Fruit fly (Drosophila melanogaster) whole organism, prepupa: Measurements from ENCODE around the gene CG31538.

Experiments used
- Blimp-1 ChIP-seq: fragments of 200-800 bp; sonication (Bioruptor generic); optimal IDR thresholded peaks from 3 replicates; lab custom pipeline; 2017; ENCODE audit warnings: missing biosample characterization, missing genetic modification characterization, mild to moderate bottlenecking, moderate library complexity, missing genetic modification reagents
- CG10631 ChIP-seq: fragments of 200-800 bp; sonication (Bioruptor generic); optimal IDR thresholded peaks from 2 replicates; lab custom pipeline; 2016; ENCODE audit warnings: missing biosample characterization, missing genetic modification characterization
- CG10669 ChIP-seq: fragments of 200-800 bp; sonication (Bioruptor generic); optimal IDR thresholded peaks from 3 replicates; lab custom pipeline; 2018; ENCODE audit warnings: missing biosample characterization, mild to moderate bottlenecking, missing genetic modification characterization, moderate library complexity
- CG11294 ChIP-seq: fragments of 200-800 bp; sonication (Bioruptor generic); IDR thresholded peaks from 2 replicates; pipeline ENCODE4 v1.3.6; 2022; ENCODE audit warnings: missing biosample characterization, missing genetic modification characterization
- CG11762 ChIP-seq: fragments of 200-800 bp; sonication (Bioruptor generic); optimal IDR thresholded peaks from 3 replicates; lab custom pipeline; 2016; ENCODE audit warnings: missing biosample characterization, missing genetic modification characterization; ENCODE audit not compliant: insufficient read depth
- CG11902 ChIP-seq: fragments of 200-800 bp; sonication (Bioruptor generic); optimal IDR thresholded peaks from 3 replicates; lab custom pipeline; 2016; ENCODE audit warnings: missing biosample characterization, missing genetic modification characterization
- CG15336 ChIP-seq: fragments of 200-800 bp; sonication (Bioruptor generic); IDR thresholded peaks from 2 replicates; pipeline ENCODE4 v1.3.6; 2022; ENCODE audit warnings: missing biosample characterization, missing genetic modification characterization
- CG1621 ChIP-seq: fragments of 200-800 bp; sonication (Bioruptor generic); optimal IDR thresholded peaks from 3 replicates; lab custom pipeline; 2018; ENCODE audit warnings: missing biosample characterization, mild to moderate bottlenecking, missing genetic modification characterization
- CG16779 ChIP-seq: fragments of 200-800 bp; sonication (Bioruptor generic); optimal IDR thresholded peaks from 3 replicates; lab custom pipeline; 2017; ENCODE audit warnings: missing biosample characterization, mild to moderate bottlenecking, missing genetic modification characterization
- CG3032 ChIP-seq: fragments of 200-800 bp; optimal IDR thresholded peaks from 2 replicates; lab custom pipeline; 2019; ENCODE audit warnings: missing biosample characterization, mild to moderate bottlenecking, missing genetic modification characterization, moderate library complexity
- CG31627 ChIP-seq: fragments of 200-800 bp; sonication (Bioruptor generic); optimal IDR thresholded peaks from 3 replicates; lab custom pipeline; 2016; ENCODE audit warnings: missing biosample characterization, missing genetic modification characterization
- CG32006 ChIP-seq: fragments of 200-800 bp; sonication (Bioruptor generic); optimal IDR thresholded peaks from 3 replicates; lab custom pipeline; 2017; ENCODE audit warnings: missing biosample characterization, mild to moderate bottlenecking, missing genetic modification characterization
- CG34406 ChIP-seq: fragments of 200-800 bp; sonication (Bioruptor generic); optimal IDR thresholded peaks from 3 replicates; lab custom pipeline; 2016; ENCODE audit warnings: missing biosample characterization, missing genetic modification characterization
- CG6163 ChIP-seq: fragments of 200-800 bp; sonication (Bioruptor generic); IDR thresholded peaks from 3 replicates; pipeline ENCODE4 v1.3.6; 2022; ENCODE audit warnings: missing biosample characterization, missing genetic modification characterization
- CG6276 ChIP-seq: fragments of 200-800 bp; sonication (Bioruptor generic); optimal IDR thresholded peaks from 2 replicates; lab custom pipeline; 2017; ENCODE audit warnings: missing biosample characterization, mild to moderate bottlenecking, missing genetic modification characterization
- CG6808 ChIP-seq: fragments of 200-800 bp; sonication (Bioruptor generic); optimal IDR thresholded peaks from 3 replicates; lab custom pipeline; 2017; ENCODE audit warnings: missing biosample characterization, missing genetic modification characterization, mild to moderate bottlenecking, moderate library complexity, missing genetic modification reagents
- CG6854 ChIP-seq: fragments of 200-800 bp; sonication (Bioruptor generic); optimal IDR thresholded peaks from 2 replicates; lab custom pipeline; 2017; ENCODE audit warnings: missing biosample characterization, mild to moderate bottlenecking, missing genetic modification characterization
- CG7368 ChIP-seq: fragments of 200-800 bp; sonication (Bioruptor generic); optimal IDR thresholded peaks from 3 replicates; lab custom pipeline; 2016; ENCODE audit warnings: missing biosample characterization, missing genetic modification characterization
- CG8119 ChIP-seq: fragments of 200-800 bp; sonication (Bioruptor generic); IDR thresholded peaks from 3 replicates; pipeline ENCODE4 v1.3.6; 2022; ENCODE audit warnings: missing biosample characterization, missing genetic modification characterization
- CG8319 ChIP-seq: fragments of 200-800 bp; sonication (Bioruptor generic); optimal IDR thresholded peaks from 3 replicates; lab custom pipeline; 2016; ENCODE audit warnings: missing biosample characterization, missing genetic modification characterization
- CG8632 ChIP-seq: fragments of 200-800 bp; sonication (Bioruptor generic); optimal IDR thresholded peaks from 3 replicates; lab custom pipeline; 2016; ENCODE audit warnings: missing biosample characterization, missing genetic modification characterization
- Eip75B ChIP-seq: fragments of 200-800 bp; sonication (Bioruptor generic); optimal IDR thresholded peaks from 3 replicates; lab custom pipeline; 2016; ENCODE audit warnings: missing biosample characterization, missing genetic modification characterization
- Eip78C ChIP-seq: fragments of 200-800 bp; sonication (Bioruptor generic); peaks from one replicate; lab custom pipeline; 2016; ENCODE audit warnings: missing biosample characterization, missing genetic modification characterization
- Eip93F ChIP-seq: fragments of 200-800 bp; sonication (Bioruptor generic); optimal IDR thresholded peaks from 2 replicates; lab custom pipeline; 2016; ENCODE audit warnings: missing biosample characterization, mild to moderate bottlenecking, missing genetic modification characterization
- Ets21C ChIP-seq: fragments of 200-800 bp; sonication (Bioruptor generic); optimal IDR thresholded peaks from 3 replicates; lab custom pipeline; 2016; ENCODE audit warnings: missing biosample characterization, missing genetic modification characterization
- Ets96B ChIP-seq: fragments of 200-800 bp; optimal IDR thresholded peaks from 2 replicates; lab custom pipeline; 2019; ENCODE audit warnings: missing biosample characterization, mild to moderate bottlenecking, missing genetic modification characterization, moderate library complexity
- Gug ChIP-seq: fragments of 200-800 bp; sonication (Bioruptor generic); IDR thresholded peaks from 2 replicates; pipeline ENCODE4 v1.3.6; 2022; ENCODE audit warnings: missing biosample characterization, missing genetic modification characterization
- Hr38 ChIP-seq: sonication (Bioruptor generic); optimal IDR thresholded peaks from 2 replicates; lab custom pipeline; 2016; ENCODE audit warnings: missing biosample characterization, missing genetic modification characterization
- Hr39 ChIP-seq: fragments of 200-800 bp; sonication (Bioruptor generic); optimal IDR thresholded peaks from 2 replicates; lab custom pipeline; 2016; ENCODE audit warnings: missing biosample characterization, missing genetic modification characterization
- Hr4 ChIP-seq: fragments of 200-800 bp; sonication (Bioruptor generic); optimal IDR thresholded peaks from 3 replicates; lab custom pipeline; 2016; ENCODE audit warnings: missing biosample characterization, missing genetic modification characterization
- Lpt ChIP-seq: fragments of 200-800 bp; sonication (Bioruptor generic); optimal IDR thresholded peaks from 3 replicates; lab custom pipeline; 2016; ENCODE audit warnings: missing biosample characterization, missing genetic modification characterization
- Met ChIP-seq: fragments of 200-800 bp; sonication (Bioruptor generic); optimal IDR thresholded peaks from 3 replicates; lab custom pipeline; 2016; ENCODE audit warnings: missing biosample characterization, missing genetic modification characterization
- OdsH ChIP-seq: fragments of 200-800 bp; sonication (Bioruptor generic); optimal IDR thresholded peaks from 3 replicates; lab custom pipeline; 2016; ENCODE audit warnings: missing biosample characterization, missing genetic modification characterization
- Smox ChIP-seq: fragments of 200-800 bp; sonication (Bioruptor generic); optimal IDR thresholded peaks from 3 replicates; lab custom pipeline; 2016; ENCODE audit warnings: missing biosample characterization, missing genetic modification characterization
- Sox102F ChIP-seq: fragments of 200-800 bp; sonication (Bioruptor generic); optimal IDR thresholded peaks from 2 replicates; lab custom pipeline; 2016; ENCODE audit warnings: missing biosample characterization, mild to moderate bottlenecking, missing genetic modification characterization
- Sox14 ChIP-seq: fragments of 200-800 bp; sonication (Bioruptor generic); optimal IDR thresholded peaks from 3 replicates; lab custom pipeline; 2016; ENCODE audit warnings: missing biosample characterization, missing genetic modification characterization
- Sox15 ChIP-seq: fragments of 200-800 bp; sonication (Bioruptor generic); optimal IDR thresholded peaks from 3 replicates; lab custom pipeline; 2016; ENCODE audit warnings: missing biosample characterization, missing genetic modification characterization
- cyc ChIP-seq: fragments of 200-800 bp; sonication (Bioruptor generic); optimal IDR thresholded peaks from 3 replicates; lab custom pipeline; 2016; ENCODE audit warnings: missing biosample characterization, missing genetic modification characterization
- dac ChIP-seq: fragments of 200-800 bp; sonication (Bioruptor generic); optimal IDR thresholded peaks from 2 replicates; lab custom pipeline; 2017; ENCODE audit warnings: missing biosample characterization, mild to moderate bottlenecking, missing genetic modification characterization
- dsx ChIP-seq: fragments of 200-800 bp; optimal IDR thresholded peaks from 3 replicates; lab custom pipeline; 2019; ENCODE audit warnings: missing biosample characterization, mild to moderate bottlenecking, missing genetic modification characterization, moderate library complexity; ENCODE audit not compliant: poor library complexity, severe bottlenecking
- eg ChIP-seq: fragments of 200-800 bp; sonication (Bioruptor generic); IDR thresholded peaks from 3 replicates; pipeline ENCODE4 v1.3.6; 2022; ENCODE audit warnings: missing biosample characterization, missing genetic modification characterization
- fd59A ChIP-seq: fragments of 200-800 bp; sonication (Bioruptor generic); optimal IDR thresholded peaks from 2 replicates; lab custom pipeline; 2017; ENCODE audit warnings: missing biosample characterization, mild to moderate bottlenecking, missing genetic modification characterization, missing genetic modification reagents
- fd85E ChIP-seq: fragments of 200-800 bp; sonication (Bioruptor generic); optimal IDR thresholded peaks from 3 replicates; lab custom pipeline; 2016; ENCODE audit warnings: missing biosample characterization, missing genetic modification characterization
- fkh ChIP-seq: fragments of 200-800 bp; sonication (Bioruptor generic); optimal IDR thresholded peaks from 3 replicates; lab custom pipeline; 2017; ENCODE audit warnings: missing biosample characterization, mild to moderate bottlenecking, missing genetic modification characterization, moderate library complexity
- lz ChIP-seq: fragments of 200-800 bp; sonication (Bioruptor generic); optimal IDR thresholded peaks from 3 replicates; lab custom pipeline; 2016; ENCODE audit warnings: missing biosample characterization, missing genetic modification characterization
- pdm3 ChIP-seq: fragments of 200-800 bp; sonication (Bioruptor generic); optimal IDR thresholded peaks from 3 replicates; lab custom pipeline; 2016; ENCODE audit warnings: missing biosample characterization, missing genetic modification characterization
- salr ChIP-seq, 2 experiments: fragments of 200-800 bp; sonication (Bioruptor generic); optimal IDR thresholded peaks; 3 replicates each; lab custom pipeline; 2016 to 2018; ENCODE audit warnings: missing biosample characterization in 2 of 2, missing genetic modification characterization in 2 of 2, mild to moderate bottlenecking in 1 of 2
- spab ChIP-seq: fragments of 200-800 bp; sonication (Bioruptor generic); optimal IDR thresholded peaks from 2 replicates; lab custom pipeline; 2017; ENCODE audit warnings: missing biosample characterization, mild to moderate bottlenecking, missing genetic modification characterization, missing genetic modification reagents
- svp ChIP-seq: fragments of 200-800 bp; sonication (Bioruptor generic); peaks from one replicate; lab custom pipeline; 2016; ENCODE audit warnings: missing biosample characterization, missing genetic modification characterization
- topi ChIP-seq: fragments of 200-800 bp; sonication (Bioruptor generic); optimal IDR thresholded peaks from 3 replicates; lab custom pipeline; 2016; ENCODE audit warnings: missing biosample characterization, missing genetic modification characterization

Gene CG31538

DNA sequence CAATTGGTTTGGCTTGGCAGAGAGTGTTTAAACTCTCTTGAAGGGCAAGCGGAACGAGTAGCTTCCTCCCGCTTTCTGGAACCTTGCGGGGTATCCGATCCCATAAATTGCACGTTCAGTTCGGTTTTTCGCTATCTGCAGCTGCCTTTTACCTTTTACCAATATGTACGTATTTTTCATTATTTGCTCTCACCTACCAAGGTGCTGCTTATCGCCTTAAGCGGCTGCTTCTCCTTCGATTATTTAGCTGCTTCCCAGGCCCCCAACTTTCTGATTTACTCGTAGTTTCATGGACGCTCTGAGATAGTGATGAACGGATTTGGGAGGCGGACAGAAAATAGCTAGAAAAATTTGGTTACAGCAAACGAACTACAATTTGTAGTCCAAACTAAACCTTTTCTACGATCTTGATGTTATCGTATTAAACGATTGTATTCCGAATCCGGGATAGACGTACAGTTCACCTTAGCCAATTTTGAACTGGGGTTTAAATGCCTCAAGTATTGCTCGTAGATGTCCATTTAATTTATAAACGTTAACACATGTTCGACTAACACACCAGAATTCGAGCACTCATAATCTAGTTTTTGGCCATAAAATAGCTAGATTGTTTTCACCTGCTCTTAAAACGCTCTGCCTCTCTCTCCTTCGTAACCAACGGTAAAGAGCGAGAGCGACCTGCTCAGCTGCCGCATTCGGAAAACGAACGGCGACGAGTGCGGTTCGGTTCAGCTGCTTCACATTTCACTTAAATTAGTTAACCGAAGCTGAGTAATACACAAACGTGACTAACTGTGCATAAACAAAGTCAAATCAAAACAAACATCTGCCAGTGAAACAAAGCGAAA, 13.2 kb downstream of the CG31538 start:
- TF ChIP-seq Hr38 (GFP tag; lab: Kevin White, UChicago): no peak
- peak; percentile 62 for TF ChIP-seq CG6276 (GFP tag; lab: Kevin White, UChicago)
- no peak for TF ChIP-seq fd85E
- peak; percentile 44 for TF ChIP-seq Ets21C (GFP tag; lab: Kevin White, UChicago)
- peak; percentile 52 for TF ChIP-seq CG10669 (GFP tag; lab: Kevin White, UChicago)
- TF ChIP-seq spab (GFP tag; lab: Kevin White, UChicago): peak; percentile 43
- peak; percentile 3 for TF ChIP-seq CG6854 (GFP tag; lab: Kevin White, UChicago)
- peak; percentile 49 for TF ChIP-seq lz (GFP tag; lab: Kevin White, UChicago)
- TF ChIP-seq CG11762 (GFP tag; lab: Kevin White, UChicago): peak; percentile 25
- TF ChIP-seq CG31627 (GFP tag; lab: Kevin White, UChicago): peak; percentile 49
- no peak for TF ChIP-seq CG11294
- peak; percentile 60 for TF ChIP-seq CG6808 (GFP tag; lab: Kevin White, UChicago)
- peak; percentile 36 for TF ChIP-seq CG10631 (GFP tag; lab: Kevin White, UChicago)
- TF ChIP-seq CG34406 (GFP tag; lab: Kevin White, UChicago): peak; percentile 55
- peak; percentile 35 for TF ChIP-seq CG8319 (GFP tag; lab: Kevin White, UChicago)
- peak in 1 of 2 experiments; percentile 57 for TF ChIP-seq salr (GFP tag; optimal IDR thresholded peaks at IDR 0.05; lab: Kevin White, UChicago)
- TF ChIP-seq Gug (GFP tag; lab: Robert Waterston, UW): no peak
- TF ChIP-seq Met (GFP tag; lab: Kevin White, UChicago): peak; percentile 55
- TF ChIP-seq Eip93F (GFP tag; lab: Kevin White, UChicago): no peak
- no peak for TF ChIP-seq CG8119 (GFP tag; lab: Robert Waterston, UW)
- TF ChIP-seq dsx (GFP tag; lab: Kevin White, UChicago): peak; percentile 10
- peak; percentile 50 for TF ChIP-seq pdm3 (GFP tag; lab: Kevin White, UChicago)
- TF ChIP-seq Eip78C (GFP tag; lab: Kevin White, UChicago): peak; percentile 92
- TF ChIP-seq CG6163: no peak
- TF ChIP-seq CG15336: no peak
- TF ChIP-seq Sox102F: peak; percentile 55
- TF ChIP-seq Eip75B: peak; percentile 43
- peak; percentile 50 for TF ChIP-seq Hr4 (GFP tag; lab: Kevin White, UChicago)
- TF ChIP-seq Sox15 (GFP tag; lab: Kevin White, UChicago): peak; percentile 4
- peak; percentile 1 for TF ChIP-seq CG8632 (GFP tag; lab: Kevin White, UChicago)
- TF ChIP-seq OdsH (GFP tag; lab: Kevin White, UChicago): peak; percentile 47
- peak; percentile 6 for TF ChIP-seq CG16779 (tag; lab: Kevin White, UChicago)
- peak; percentile 67 for TF ChIP-seq CG32006
- peak; percentile 56 for TF ChIP-seq fkh (GFP tag; lab: Kevin White, UChicago)
- peak; percentile 37 for TF ChIP-seq Sox14 (GFP tag; lab: Kevin White, UChicago)
- peak; percentile 10 for TF ChIP-seq Blimp-1 (GFP tag; lab: Kevin White, UChicago)
- no peak for TF ChIP-seq Lpt (GFP tag; lab: Kevin White, UChicago)
- peak; percentile 64 for TF ChIP-seq CG3032 (tag; lab: Kevin White, UChicago)
- TF ChIP-seq svp (GFP tag; lab: Kevin White, UChicago): peak; percentile 85
- peak; percentile 13 for TF ChIP-seq cyc (GFP tag; lab: Kevin White, UChicago)
- peak; percentile 44 for TF ChIP-seq Smox
- peak; percentile 49 for TF ChIP-seq fd59A (GFP tag; lab: Kevin White, UChicago)
- peak; percentile 4 for TF ChIP-seq dac (GFP tag; lab: Kevin White, UChicago)
- peak; percentile 53 for TF ChIP-seq Ets96B (tag; lab: Kevin White, UChicago)
- no peak for TF ChIP-seq eg
- peak; percentile 11 for TF ChIP-seq CG7368
- TF ChIP-seq topi (GFP tag; lab: Kevin White, UChicago): peak; percentile 58
- peak; percentile 7 for TF ChIP-seq CG11902 (GFP tag; lab: Kevin White, UChicago)
- peak; percentile 49 for TF ChIP-seq Hr39
- TF ChIP-seq CG1621 (tag; lab: Kevin White, UChicago): peak; percentile 33
